Worm (Caenorhabditis elegans): Measurements from ENCODE around the gene K08B5.2.

The K08B5.2 gene

ce11 chrX:16558776-16559175 is 5.1 kb upstream of the K08B5.2 start:
- no peak for TF ChIP-seq ceh-82 (tag; optimal IDR thresholded peaks at IDR 0.05)
- peak; percentile 27 for TF ChIP-seq nhr-28 (tag; optimal IDR thresholded peaks at IDR 0.05)
- no peak for TF ChIP-seq rbr-2 (tag; optimal IDR thresholded peaks at IDR 0.05)
- no peak for TF ChIP-seq set-16 (GFP tag; IDR thresholded peaks at IDR 0.05)
- TF ChIP-seq ceh-44 (GFP tag; IDR thresholded peaks at IDR 0.05): no peak
- TF ChIP-seq hlh-11 (tag; optimal IDR thresholded peaks at IDR 0.05): peak; percentile 45
- peak; percentile 62 for TF ChIP-seq dve-1 (tag; optimal IDR thresholded peaks at IDR 0.05; ENCODE audit: insufficient read depth)
- peak; percentile 64 for TF ChIP-seq mep-1 (tag; optimal IDR thresholded peaks at IDR 0.05)
- peak; percentile 41 for TF ChIP-seq ztf-7 (tag; optimal IDR thresholded peaks at IDR 0.05)
- TF ChIP-seq F49E8.2 (tag; optimal IDR thresholded peaks at IDR 0.05; ENCODE audit: borderline replicate concordance): no peak
- TF ChIP-seq F26F4.8 (GFP tag; conservative IDR thresholded peaks at IDR 0.05): no peak
- TF ChIP-seq daf-12 (tag; optimal IDR thresholded peaks at IDR 0.05): no peak
- TF ChIP-seq egl-27 (tag; optimal IDR thresholded peaks at IDR 0.05): no peak
- peak in 1 of 2 experiments; percentile 52 for TF ChIP-seq lsy-2 (tag; optimal IDR thresholded peaks at IDR 0.05)
- no peak for TF ChIP-seq unc-62 (GFP tag; optimal IDR thresholded peaks at IDR 0.05 in 1 of 2)
- no peak for TF ChIP-seq unc-62 (tag; optimal IDR thresholded peaks at IDR 0.05)
- 0 out of 2 replicates have a peak, but pooled peaks have one; percentile 54 for TF ChIP-seq dmd-8 (GFP tag; IDR thresholded peaks at IDR 0.05)
- no peak for TF ChIP-seq zag-1 (tag; optimal IDR thresholded peaks at IDR 0.05)
- TF ChIP-seq nhr-237 (tag; optimal IDR thresholded peaks at IDR 0.05): no peak
- no peak for TF ChIP-seq spr-1 (tag; optimal IDR thresholded peaks at IDR 0.05)
- TF ChIP-seq mes-2 (tag; optimal IDR thresholded peaks at IDR 0.05; ENCODE audit: poor library complexity, severe bottlenecking): peak; percentile 57
- TF ChIP-seq unc-39 (tag; optimal IDR thresholded peaks at IDR 0.05): no peak
- TF ChIP-seq nhr-102 (tag; optimal IDR thresholded peaks at IDR 0.05): no peak
- TF ChIP-seq lin-38 (GFP tag; IDR thresholded peaks at IDR 0.05): no peak
- TF ChIP-seq arid-1 (GFP tag; conservative IDR thresholded peaks at IDR 0.05): no peak
- TF ChIP-seq nhr-6 (tag; optimal IDR thresholded peaks at IDR 0.05): no peak
- no peak for TF ChIP-seq daf-8 (GFP tag; IDR thresholded peaks at IDR 0.05)
- TF ChIP-seq hlh-30 (tag; optimal IDR thresholded peaks at IDR 0.05; ENCODE audit: insufficient read depth): peak; percentile 34
- TF ChIP-seq madf-5 (GFP tag; IDR thresholded peaks at IDR 0.05): no peak
- TF ChIP-seq dmd-6 (GFP tag; IDR thresholded peaks at IDR 0.05): peak; percentile 47
- 0 out of 2 replicates have a peak, but pooled peaks have one; percentile 28 for TF ChIP-seq T26A8.4 (GFP tag; IDR thresholded peaks at IDR 0.05)
- peak; percentile 52 for TF ChIP-seq duxl-1 (tag; optimal IDR thresholded peaks at IDR 0.05; ENCODE audit: poor library complexity)
- TF ChIP-seq F44E2.7 (GFP tag; IDR thresholded peaks at IDR 0.05): no peak
- TF ChIP-seq ztf-11 (tag; optimal IDR thresholded peaks at IDR 0.05): no peak
- 0 out of 2 replicates have a peak, but pooled peaks have one; percentile 27 for TF ChIP-seq ZK337.2 (GFP tag; IDR thresholded peaks at IDR 0.05)
- peak; percentile 66 for TF ChIP-seq vab-7 (GFP tag; IDR thresholded peaks at IDR 0.05)
- TF ChIP-seq Y105C5A.15 (GFP tag; IDR thresholded peaks at IDR 0.05): no peak
- TF ChIP-seq Y75B8A.6 (GFP tag; IDR thresholded peaks at IDR 0.05): no peak
- TF ChIP-seq zfp-3 (GFP tag; conservative IDR thresholded peaks at IDR 0.05): no peak
- TF ChIP-seq lim-7 (GFP tag; IDR thresholded peaks at IDR 0.05): peak; percentile 69
- TF ChIP-seq R02D3.7 (tag; optimal IDR thresholded peaks at IDR 0.05): no peak
- peak; percentile 50; the same call in 1 of the 2 replicates for TF ChIP-seq lin-1 (GFP tag; IDR thresholded peaks at IDR 0.05)
- TF ChIP-seq saeg-2 (GFP tag; IDR thresholded peaks at IDR 0.05): no peak
- peak; percentile 9 for TF ChIP-seq nhr-77 (tag; optimal IDR thresholded peaks at IDR 0.05)
- TF ChIP-seq daf-16 (GFP tag; optimal IDR thresholded peaks at IDR 0.05): peak in 1 of 2 experiments; percentile 46
- peak; percentile 44 for TF ChIP-seq daf-16 (tag; optimal IDR thresholded peaks at IDR 0.05)
- TF ChIP-seq madf-9 (GFP tag; conservative IDR thresholded peaks at IDR 0.05): 0 out of 2 replicates have a peak, but pooled peaks have one; percentile 24
- TF ChIP-seq unc-130 (GFP tag; optimal IDR thresholded peaks at IDR 0.05): peak; percentile 9
- peak; percentile 40; the same call in 1 of the 2 replicates for TF ChIP-seq tra-1 (GFP tag; IDR thresholded peaks at IDR 0.05)
- TF ChIP-seq daf-19 (GFP tag; conservative IDR thresholded peaks at IDR 0.05): 0 out of 2 replicates have a peak, but pooled peaks have one; percentile 19
- TF ChIP-seq jun-1 (tag; optimal IDR thresholded peaks at IDR 0.05): no peak
- peak; percentile 42 for TF ChIP-seq T20F7.1 (GFP tag; optimal IDR thresholded peaks at IDR 0.05)

Measured in whole organism, L4 larva.